Worm (Caenorhabditis elegans) whole organism, late embryonic: ENCODE measurements around the gene F09F9.5.

ENCODE experiments used
- F13H6.1 ChIP-seq: sonication (generic microtip); optimal IDR thresholded peaks from 2 replicates; lab custom pipeline; 2016; ENCODE audit warnings: missing genetic modification characterization, missing compliant biosample characterization
- ceh-30 ChIP-seq: fragments of 150-350 bp; optimal IDR thresholded peaks from 2 replicates; lab custom pipeline; 2014; ENCODE audit warnings: missing biosample characterization, missing genetic modification characterization
- ceh-48 ChIP-seq: sonication (generic microtip); optimal IDR thresholded peaks from 2 replicates; lab custom pipeline; 2016; ENCODE audit warnings: missing genetic modification characterization, inconsistent platforms, missing compliant biosample characterization
- nhr-11 ChIP-seq: fragments of 150-350 bp; optimal IDR thresholded peaks from 2 replicates; lab custom pipeline; 2014; ENCODE audit warnings: missing biosample characterization, missing genetic modification characterization
- pag-3 ChIP-seq: sonication (generic microtip); optimal IDR thresholded peaks from 2 replicates; lab custom pipeline; 2016; ENCODE audit warnings: missing compliant biosample characterization, missing genetic modification characterization, borderline replicate concordance
- pqm-1 ChIP-seq: sonication (generic microtip); optimal IDR thresholded peaks from 2 replicates; lab custom pipeline; 2016; ENCODE audit warnings: missing genetic modification characterization, missing compliant biosample characterization

DNA sequence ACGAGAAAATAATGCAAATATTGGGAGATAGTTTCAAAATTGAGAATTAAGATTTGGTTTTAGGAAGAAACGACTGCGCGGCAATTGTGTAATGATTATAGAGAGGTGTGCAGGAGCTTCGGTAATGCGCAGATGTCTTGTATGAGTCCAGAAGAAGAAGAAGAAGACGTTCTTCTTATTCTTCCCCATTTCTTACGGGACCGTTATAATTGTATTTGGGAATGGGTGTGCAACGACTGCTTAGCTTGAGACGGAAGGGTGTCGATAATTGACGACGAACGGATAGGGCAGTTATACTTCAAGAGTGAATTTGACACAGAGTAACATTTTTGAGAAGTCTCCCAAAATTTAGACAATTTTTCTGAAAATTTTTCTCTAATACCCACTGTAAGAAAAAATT lies 11.0 kb downstream of the F09F9.5 start:
- no peak for TF ChIP-seq nhr-11 (tag; lab: Kevin White, UChicago)
- no peak for TF ChIP-seq pqm-1 (tag; lab: Kevin White, UChicago)
- TF ChIP-seq pag-3 (tag; lab: Kevin White, UChicago): no peak
- no peak for TF ChIP-seq ceh-48 (tag; lab: Kevin White, UChicago)
- TF ChIP-seq ceh-30 (tag; lab: Kevin White, UChicago): no peak
- TF ChIP-seq F13H6.1: no peak
